Worm (Caenorhabditis elegans) whole organism, early embryonic: ENCODE data around the gene lin-46.

ENCODE experiments used
- B0310.2 ChIP-seq: sonication (generic microtip); optimal IDR thresholded peaks from 2 replicates; lab custom pipeline; 2016; ENCODE audit warnings: mild to moderate bottlenecking, missing genetic modification characterization, missing compliant biosample characterization
- F13C5.2 ChIP-seq: sonication (generic microtip); optimal IDR thresholded peaks from 2 replicates; lab custom pipeline; 2017; ENCODE audit warnings: mild to moderate bottlenecking, missing genetic modification characterization, inconsistent platforms, missing compliant biosample characterization
- aly-1 ChIP-seq: sonication (generic microtip); optimal IDR thresholded peaks from 2 replicates; lab custom pipeline; 2016; ENCODE audit warnings: missing genetic modification characterization, missing compliant biosample characterization
- ama-1 ChIP-seq: fragments of 150-350 bp; optimal IDR thresholded peaks from 2 replicates; lab custom pipeline; 2014
- ceh-36 ChIP-seq: sonication (generic microtip); optimal IDR thresholded peaks from 2 replicates; lab custom pipeline; 2016; ENCODE audit warnings: missing genetic modification characterization, inconsistent platforms, missing compliant biosample characterization
- ets-7 ChIP-seq: sonication (generic microtip); optimal IDR thresholded peaks from 2 replicates; lab custom pipeline; 2016; ENCODE audit warnings: missing genotype, missing genetic modification characterization, missing compliant biosample characterization
- flt-1 ChIP-seq: fragments of 200-800 bp; sonication (Bioruptor generic); IDR thresholded peaks from 2 replicates; pipeline ENCODE4 v1.3.6; 2022; ENCODE audit warnings: missing genetic modification characterization, missing compliant biosample characterization
- scrt-1 ChIP-seq: fragments of 200-800 bp; sonication (Bioruptor generic); IDR thresholded peaks from 2 replicates; pipeline ENCODE4 v1.3.6; 2022; ENCODE audit warnings: missing genetic modification characterization, missing compliant biosample characterization
- sea-1 ChIP-seq: fragments of 200-800 bp; sonication (Bioruptor generic); conservative IDR thresholded peaks from 2 replicates; pipeline ENCODE4 v1.3.6; 2022; ENCODE audit warnings: missing genetic modification characterization, missing compliant biosample characterization
- tra-4 ChIP-seq: sonication (generic microtip); optimal IDR thresholded peaks from 2 replicates; lab custom pipeline; 2017; ENCODE audit warnings: missing genetic modification characterization, missing compliant biosample characterization

- TF ChIP-seq ceh-36 (no peak), ama-1 (lab: Kevin White, UChicago) (no peak), F13C5.2 (tag; lab: Kevin White, UChicago) (no peak), sea-1 (no peak), tra-4 (tag; lab: Kevin White, UChicago) (no peak), flt-1 (GFP tag; lab: Robert Waterston, UW) (no peak), B0310.2 (tag; lab: Kevin White, UChicago) (no peak), aly-1 (tag; lab: Kevin White, UChicago) (no peak), scrt-1 (no peak), ets-7 (tag; lab: Kevin White, UChicago) (no peak)
Measured at ce11 chrV:12954261-12954660, 14.4 kb upstream of the lin-46 start.
